Fruit fly (Drosophila melanogaster) whole organism, embryonic: ENCODE data around the gene CG34408.

Experiments used
- Abd-B ChIP-seq: fragments of 200-800 bp; sonication (Bioruptor generic); optimal IDR thresholded peaks from 2 replicates; lab custom pipeline; 2018; ENCODE audit warnings: missing biosample characterization, mild to moderate bottlenecking, missing genetic modification characterization, moderate library complexity
- Adf1 ChIP-seq: fragments of 200-800 bp; sonication (Bioruptor generic); IDR thresholded peaks from 2 replicates; pipeline ENCODE4 v1.3.6; 2022; ENCODE audit warnings: missing biosample characterization, missing genetic modification characterization
- Bteb2 ChIP-seq: fragments of 200-800 bp; sonication (Bioruptor generic); optimal IDR thresholded peaks from 2 replicates; lab custom pipeline; 2016; ENCODE audit warnings: missing biosample characterization, missing genetic modification characterization
- CG10366 ChIP-seq: fragments of 200-800 bp; sonication (Bioruptor generic); IDR thresholded peaks from 2 replicates; pipeline ENCODE4 v1.3.6; 2022; ENCODE audit warnings: missing biosample characterization, missing genetic modification characterization
- CG10462 ChIP-seq: fragments of 200-800 bp; sonication (Bioruptor generic); optimal IDR thresholded peaks from 2 replicates; lab custom pipeline; 2016; ENCODE audit warnings: missing biosample characterization, missing genetic modification characterization
- CG10543 ChIP-seq: fragments of 200-800 bp; sonication (Bioruptor generic); optimal IDR thresholded peaks from 3 replicates; lab custom pipeline; 2017; ENCODE audit warnings: missing biosample characterization, mild to moderate bottlenecking, missing genetic modification characterization, moderate library complexity
- CG10654 ChIP-seq: fragments of 200-800 bp; sonication (Bioruptor generic); optimal IDR thresholded peaks from 2 replicates; lab custom pipeline; 2016; ENCODE audit warnings: missing biosample characterization, missing genetic modification characterization
- CG11085 ChIP-seq: fragments of 200-800 bp; sonication (Bioruptor generic); IDR thresholded peaks from 2 replicates; pipeline ENCODE4 v1.3.6; 2022; ENCODE audit warnings: missing biosample characterization, missing genetic modification characterization
- CG11398 ChIP-seq: fragments of 200-800 bp; sonication (Bioruptor generic); optimal IDR thresholded peaks from 2 replicates; lab custom pipeline; 2016; ENCODE audit warnings: missing biosample characterization, missing genetic modification characterization
- CG14860 ChIP-seq: fragments of 200-800 bp; sonication (Bioruptor generic); IDR thresholded peaks from 3 replicates; pipeline ENCODE4 v1.3.6; 2022; ENCODE audit warnings: missing biosample characterization, missing genetic modification characterization; ENCODE audit not compliant: partially characterized antibody
- CG18619 ChIP-seq: fragments of 200-800 bp; sonication (Bioruptor generic); optimal IDR thresholded peaks from 3 replicates; lab custom pipeline; 2017; ENCODE audit warnings: missing biosample characterization, mild to moderate bottlenecking, missing genetic modification characterization
- CG2129 ChIP-seq: fragments of 200-800 bp; sonication (Bioruptor generic); IDR thresholded peaks from 2 replicates; pipeline ENCODE4 v1.3.6; 2022; ENCODE audit warnings: missing biosample characterization, missing genetic modification characterization; ENCODE audit not compliant: partially characterized antibody
- CG30020 ChIP-seq: fragments of 200-800 bp; optimal IDR thresholded peaks from 2 replicates; lab custom pipeline; 2019; ENCODE audit warnings: missing biosample characterization, mild to moderate bottlenecking, missing genetic modification characterization, moderate library complexity
- CG30431 ChIP-seq: fragments of 200-800 bp; sonication (Bioruptor generic); optimal IDR thresholded peaks from 2 replicates; lab custom pipeline; 2017; ENCODE audit warnings: missing biosample characterization, missing genetic modification characterization
- CG3065 ChIP-seq: fragments of 200-800 bp; sonication (Bioruptor generic); optimal IDR thresholded peaks from 2 replicates; lab custom pipeline; 2016; ENCODE audit warnings: missing biosample characterization, missing genetic modification characterization
- CG33213 ChIP-seq: fragments of 200-800 bp; sonication (Bioruptor generic); optimal IDR thresholded peaks from 3 replicates; lab custom pipeline; 2016; ENCODE audit warnings: missing biosample characterization, missing genetic modification characterization
- CG6683 ChIP-seq: fragments of 200-800 bp; sonication (Bioruptor generic); optimal IDR thresholded peaks from 2 replicates; lab custom pipeline; 2017; ENCODE audit warnings: missing biosample characterization, mild to moderate bottlenecking, missing genetic modification characterization, missing genetic modification reagents
- CG6813 ChIP-seq: fragments of 200-800 bp; sonication (Bioruptor generic); optimal IDR thresholded peaks from 2 replicates; lab custom pipeline; 2017; ENCODE audit warnings: missing biosample characterization, missing genetic modification characterization, mild to moderate bottlenecking, moderate library complexity, missing genetic modification reagents
- CG7839 ChIP-seq: fragments of 200-800 bp; sonication (Bioruptor generic); optimal IDR thresholded peaks from 3 replicates; lab custom pipeline; 2018; ENCODE audit warnings: missing biosample characterization, mild to moderate bottlenecking, missing genetic modification characterization, moderate library complexity
- CG7928 ChIP-seq: fragments of 200-800 bp; sonication (Bioruptor generic); optimal IDR thresholded peaks from 2 replicates; lab custom pipeline; 2017; ENCODE audit warnings: missing biosample characterization, mild to moderate bottlenecking, missing genetic modification characterization
- CG8089 ChIP-seq: fragments of 200-800 bp; sonication (Bioruptor generic); optimal IDR thresholded peaks from 3 replicates; lab custom pipeline; 2016; ENCODE audit warnings: missing biosample characterization, missing genetic modification characterization
- CG9817 ChIP-seq: fragments of 200-800 bp; sonication (Bioruptor generic); optimal IDR thresholded peaks from 2 replicates; lab custom pipeline; 2018; ENCODE audit warnings: missing biosample characterization, mild to moderate bottlenecking, missing genetic modification characterization, moderate library complexity
- Drgx ChIP-seq: fragments of 200-800 bp; sonication (Bioruptor generic); IDR thresholded peaks from 2 replicates; pipeline ENCODE4 v1.3.6; 2022; ENCODE audit warnings: missing biosample characterization, missing genetic modification characterization
- Lim3 ChIP-seq: fragments of 200-800 bp; sonication (Bioruptor generic); IDR thresholded peaks from 2 replicates; pipeline ENCODE4 v1.3.6; 2022; ENCODE audit warnings: missing biosample characterization, missing genetic modification characterization
- Med ChIP-seq: fragments of 200-800 bp; sonication (Bioruptor generic); peaks from one replicate; lab custom pipeline; 2016; ENCODE audit warnings: missing biosample characterization, missing genetic modification characterization, mild to moderate bottlenecking, inconsistent platforms, moderate library complexity
- Neu2 ChIP-seq: fragments of 200-800 bp; sonication (Bioruptor generic); optimal IDR thresholded peaks from 3 replicates; lab custom pipeline; 2016; ENCODE audit warnings: missing biosample characterization, missing genetic modification characterization, borderline replicate concordance
- Nf-YB ChIP-seq: fragments of 200-800 bp; sonication (Bioruptor generic); optimal IDR thresholded peaks from 3 replicates; lab custom pipeline; 2019; ENCODE audit warnings: missing biosample characterization, mild to moderate bottlenecking, missing genetic modification characterization, moderate library complexity
- Opbp ChIP-seq: fragments of 200-800 bp; sonication (Bioruptor generic); IDR thresholded peaks from 3 replicates; pipeline ENCODE4 v1.3.6; 2022; ENCODE audit warnings: missing biosample characterization, missing genetic modification characterization; ENCODE audit not compliant: partially characterized antibody
- Pdp1 ChIP-seq, 2 experiments: fragments of 200-800 bp; sonication (Bioruptor generic); optimal IDR thresholded peaks; 3 replicates each; lab custom pipeline; 2016; ENCODE audit warnings: missing biosample characterization in 2 of 2, missing genetic modification characterization in 2 of 2, mild to moderate bottlenecking in 1 of 2, moderate library complexity in 1 of 2
- Scr ChIP-seq: fragments of 200-800 bp; sonication (Bioruptor generic); IDR thresholded peaks from 2 replicates; pipeline ENCODE4 v1.3.6; 2022; ENCODE audit warnings: missing biosample characterization, missing genetic modification characterization; ENCODE audit not compliant: partially characterized antibody
- Spps ChIP-seq: fragments of 200-800 bp; sonication (Bioruptor generic); optimal IDR thresholded peaks from 2 replicates; lab custom pipeline; 2018; ENCODE audit warnings: missing biosample characterization, mild to moderate bottlenecking, missing genetic modification characterization
- Sry-β ChIP-seq: fragments of 200-800 bp; sonication (Bioruptor generic); optimal IDR thresholded peaks from 2 replicates; lab custom pipeline; 2018; ENCODE audit warnings: missing biosample characterization, mild to moderate bottlenecking, missing genetic modification characterization, moderate library complexity
- Trl ChIP-seq, 3 experiments: fragments of >200 bp in 2 of 3; fragments of 200-800 bp in 1 of 3; sonication (Bioruptor generic) in 1 of 3; optimal IDR thresholded peaks; 2 replicates in 1 of 3; 3 replicates in 2 of 3; lab custom pipeline; 2016 to 2017; ENCODE audit warnings: missing biosample characterization in 1 of 3, missing genetic modification characterization in 1 of 3
- abd-A ChIP-seq: fragments of 200-800 bp; sonication (Bioruptor generic); optimal IDR thresholded peaks from 3 replicates; lab custom pipeline; 2019; ENCODE audit warnings: missing biosample characterization, mild to moderate bottlenecking, missing genetic modification characterization, moderate library complexity
- ara ChIP-seq: fragments of 200-800 bp; sonication (Bioruptor generic); IDR thresholded peaks from 2 replicates; pipeline ENCODE4 v1.3.6; 2022; ENCODE audit warnings: missing biosample characterization, missing genetic modification characterization
- croc ChIP-seq: fragments of 200-800 bp; sonication (Bioruptor generic); conservative IDR thresholded peaks from 3 replicates; pipeline ENCODE4 v1.3.6; 2022; ENCODE audit warnings: missing biosample characterization, missing genetic modification characterization
- dmrt11E ChIP-seq: fragments of 200-800 bp; sonication (Bioruptor generic); optimal IDR thresholded peaks from 3 replicates; lab custom pipeline; 2018; ENCODE audit warnings: missing biosample characterization, mild to moderate bottlenecking, missing genetic modification characterization, moderate library complexity
- eve ChIP-seq, 2 experiments: fragments of >200 bp; optimal IDR thresholded peaks; 2 replicates each; lab custom pipeline; 2017; ENCODE audit warnings: missing biosample characterization in 2 of 2, missing genetic modification characterization in 2 of 2
- ewg ChIP-seq: fragments of 200-800 bp; sonication (Bioruptor generic); optimal IDR thresholded peaks from 3 replicates; lab custom pipeline; 2017; ENCODE audit warnings: mild to moderate bottlenecking, missing biosample characterization, missing genetic modification reagents, missing genetic modification characterization
- jumu ChIP-seq: fragments of 200-800 bp; sonication (Bioruptor generic); optimal IDR thresholded peaks from 3 replicates; lab custom pipeline; 2016; ENCODE audit warnings: missing biosample characterization, missing genetic modification characterization
- nerfin-2 ChIP-seq: fragments of 200-800 bp; sonication (Bioruptor generic); IDR thresholded peaks from 2 replicates; pipeline ENCODE4 v1.3.6; 2022; ENCODE audit warnings: missing biosample characterization, missing genetic modification characterization; ENCODE audit not compliant: partially characterized antibody
- nmo ChIP-seq: fragments of 200-800 bp; sonication (Bioruptor generic); optimal IDR thresholded peaks from 2 replicates; lab custom pipeline; 2018; ENCODE audit warnings: missing biosample characterization, mild to moderate bottlenecking, missing genetic modification characterization, moderate library complexity
- pb ChIP-seq: fragments of 200-800 bp; sonication (Bioruptor generic); optimal IDR thresholded peaks from 3 replicates; lab custom pipeline; 2016; ENCODE audit warnings: missing biosample characterization, missing genetic modification characterization
- repo ChIP-seq: fragments of 200-800 bp; sonication (Bioruptor generic); optimal IDR thresholded peaks from 2 replicates; lab custom pipeline; 2016; ENCODE audit warnings: missing biosample characterization, missing genetic modification characterization
- slp2 ChIP-seq: fragments of 200-800 bp; sonication (Bioruptor generic); optimal IDR thresholded peaks from 2 replicates; lab custom pipeline; 2016; ENCODE audit warnings: missing biosample characterization, missing genetic modification characterization
- sna ChIP-seq: fragments of 200-800 bp; sonication (Bioruptor generic); IDR thresholded peaks from 2 replicates; pipeline ENCODE4 v1.3.6; 2022; ENCODE audit warnings: missing biosample characterization, missing genetic modification characterization; ENCODE audit not compliant: partially characterized antibody
- wdn ChIP-seq: fragments of 200-800 bp; sonication (Bioruptor generic); IDR thresholded peaks from 2 replicates; pipeline ENCODE4 v1.3.6; 2022; ENCODE audit warnings: missing biosample characterization, missing genetic modification characterization
- zen ChIP-seq: fragments of 200-800 bp; sonication (Bioruptor generic); optimal IDR thresholded peaks from 3 replicates; lab custom pipeline; 2018; ENCODE audit warnings: missing biosample characterization, mild to moderate bottlenecking, missing genetic modification characterization, moderate library complexity

The CG34408 gene

DNA sequence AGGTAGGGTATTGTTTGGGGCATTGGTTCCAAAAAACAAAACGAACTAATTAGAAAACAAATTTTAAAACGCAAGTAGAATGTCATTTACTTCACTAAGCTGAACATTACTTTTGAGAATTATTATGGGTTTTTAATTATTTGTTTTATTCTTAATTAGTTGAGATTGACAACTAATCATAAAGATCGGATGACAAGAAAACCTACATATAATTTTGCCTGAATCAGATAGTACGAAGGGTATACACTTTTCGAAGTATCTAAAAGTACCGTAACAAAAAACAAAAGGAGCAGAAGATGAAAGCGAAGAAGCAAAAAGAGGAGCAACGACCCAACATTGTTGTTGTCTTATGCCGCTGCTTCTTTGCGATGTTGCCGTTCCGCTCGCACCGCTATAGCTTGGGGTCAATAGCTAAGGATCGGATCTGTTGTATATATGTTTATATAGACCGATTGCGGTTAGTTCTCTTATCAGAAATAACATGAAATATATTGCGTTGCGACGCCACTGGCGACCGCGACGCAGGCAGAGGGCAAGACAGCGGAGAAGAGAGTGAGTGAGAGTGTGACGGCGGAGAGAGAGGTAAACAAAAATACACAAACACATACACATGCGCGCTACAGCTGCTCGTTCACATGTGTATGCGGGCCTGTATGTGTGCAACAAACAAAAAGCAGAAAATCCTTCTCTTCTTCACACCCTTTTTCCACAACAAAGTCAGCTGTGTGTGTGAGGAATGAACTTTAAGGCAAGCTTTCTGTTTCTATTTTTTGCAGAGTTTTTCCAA lies 8.6 kb upstream of the CG34408 start (continued):
- TF ChIP-seq Sry-β (GFP tag; lab: Kevin White, UChicago) (no peak), Adf1 (peak; percentile 95), Pdp1 (GFP tag; optimal IDR thresholded peaks at IDR 0.05; lab: Kevin White, UChicago) (peak; percentile 22 to 31), slp2 (GFP tag; lab: Kevin White, UChicago) (no peak), abd-A (tag; lab: Kevin White, UChicago) (no peak), croc (GFP tag; lab: Robert Waterston, UW) (no peak), Drgx (GFP tag; lab: Robert Waterston, UW) (peak; percentile 75), jumu (GFP tag; lab: Kevin White, UChicago) (peak; percentile 9), nmo (GFP tag; lab: Kevin White, UChicago) (peak; percentile 80), CG3065 (GFP tag; lab: Kevin White, UChicago) (no peak), Abd-B (GFP tag; lab: Kevin White, UChicago) (peak; percentile 44), wdn (GFP tag; lab: Robert Waterston, UW) (0 out of 2 replicates have a peak, but pooled peaks have one; percentile 4), Trl (optimal IDR thresholded peaks at IDR 0.05; lab: Kevin White, UChicago) (peak; percentile 80 to 81), Trl (GFP tag; optimal IDR thresholded peaks at IDR 0.05; lab: Kevin White, UChicago) (no peak), CG10366 (peak; percentile 44; the same call in 1 of the 2 replicates), CG11398 (GFP tag; lab: Kevin White, UChicago) (no peak), CG6813 (GFP tag; lab: Kevin White, UChicago) (no peak), Opbp (GFP tag; lab: Robert Waterston, UW) (no peak), CG6683 (GFP tag; lab: Kevin White, UChicago) (no peak), eve (GFP tag; optimal IDR thresholded peaks at IDR 0.05; lab: Kevin White, UChicago) (peak in 1 of 2 experiments; percentile 79), CG30431 (GFP tag; lab: Kevin White, UChicago) (peak; percentile 18), CG10543 (no peak), nerfin-2 (GFP tag; lab: Robert Waterston, UW) (no peak), ara (GFP tag; lab: Robert Waterston, UW) (no peak), Neu2 (no peak), CG10462 (GFP tag; lab: Kevin White, UChicago) (no peak), Nf-YB (GFP tag; lab: Kevin White, UChicago) (no peak), Spps (tag; lab: Kevin White, UChicago) (peak; percentile 24), CG9817 (tag; lab: Kevin White, UChicago) (peak; percentile 57), dmrt11E (tag; lab: Kevin White, UChicago) (peak; percentile 61), CG7928 (GFP tag; lab: Kevin White, UChicago) (no peak), sna (GFP tag; lab: Robert Waterston, UW) (no peak), Bteb2 (GFP tag; lab: Kevin White, UChicago) (peak; percentile 20), CG33213 (GFP tag; lab: Kevin White, UChicago) (no peak), CG2129 (GFP tag; lab: Robert Waterston, UW) (no peak), CG10654 (GFP tag; lab: Kevin White, UChicago) (peak; percentile 24), CG18619 (GFP tag; lab: Kevin White, UChicago) (peak; percentile 63), Scr (GFP tag; lab: Robert Waterston, UW) (no peak; the same call in 1 of the 2 replicates), CG7839 (peak; percentile 71), pb (GFP tag; lab: Kevin White, UChicago) (peak; percentile 11), repo (GFP tag; lab: Kevin White, UChicago) (no peak), Lim3 (GFP tag; lab: Robert Waterston, UW) (no peak), CG11085 (no peak), CG14860 (GFP tag; lab: Robert Waterston, UW) (no peak), Med (peak; percentile 81), zen (tag; lab: Kevin White, UChicago) (no peak), CG30020 (no peak), ewg (GFP tag; lab: Kevin White, UChicago) (no peak), CG8089 (GFP tag; lab: Kevin White, UChicago) (no peak)
